Worm (Caenorhabditis elegans) whole organism, L1 larva: Measurements from ENCODE around the gene apl-1.

Experiments
- C04F5.9 ChIP-seq: sonication (generic microtip); optimal IDR thresholded peaks from 2 replicates; lab custom pipeline; 2016; ENCODE audit warnings: missing genetic modification characterization, missing compliant biosample characterization
- Y116A8C.19 ChIP-seq: sonication (generic microtip); optimal IDR thresholded peaks from 2 replicates; lab custom pipeline; 2016; ENCODE audit warnings: missing compliant biosample characterization, missing genetic modification characterization, borderline replicate concordance
- alr-1 ChIP-seq: fragments of 200-800 bp; sonication (Bioruptor generic); optimal IDR thresholded peaks from 2 replicates; lab custom pipeline; 2018; ENCODE audit warnings: borderline replicate concordance, mild to moderate bottlenecking, missing genetic modification characterization, missing compliant biosample characterization
- ama-1 ChIP-seq: fragments of 150-350 bp; optimal IDR thresholded peaks from 2 replicates; lab custom pipeline; 2014
- ceh-82 ChIP-seq, 3 experiments: fragments of 150-350 bp in 1 of 3; sonication (generic microtip) in 2 of 3; optimal IDR thresholded peaks; 2 replicates each; lab custom pipeline; 2014 to 2017; ENCODE audit warnings: missing biosample characterization in 3 of 3, missing genetic modification characterization in 3 of 3
- ceh-88 ChIP-seq: fragments of 200-800 bp; sonication (Bioruptor generic); IDR thresholded peaks from 2 replicates; pipeline ENCODE4 v1.3.6; 2022; ENCODE audit warnings: missing genetic modification characterization, missing compliant biosample characterization
- ceh-90 ChIP-seq: sonication (generic microtip); optimal IDR thresholded peaks from 2 replicates; lab custom pipeline; 2016; ENCODE audit warnings: missing genetic modification characterization, missing compliant biosample characterization
- ces-1 ChIP-seq: fragments of 150-350 bp; optimal IDR thresholded peaks from 2 replicates; lab custom pipeline; 2014; ENCODE audit warnings: missing biosample characterization, missing genetic modification reagents, missing genetic modification characterization
- egl-27 ChIP-seq, 2 experiments: fragments of 150-350 bp in 1 of 2; sonication (generic microtip); optimal IDR thresholded peaks; 3 replicates each; lab custom pipeline; 2017 to 2018; ENCODE audit warnings: missing biosample characterization in 2 of 2, missing genetic modification characterization in 2 of 2, missing genetic modification reagents in 2 of 2
- fkh-8 ChIP-seq: sonication (generic microtip); optimal IDR thresholded peaks from 2 replicates; lab custom pipeline; 2016; ENCODE audit warnings: mild to moderate bottlenecking, missing genetic modification characterization, missing compliant biosample characterization
- fos-1 ChIP-seq: fragments of 150-350 bp; optimal IDR thresholded peaks from 2 replicates; lab custom pipeline; 2014; ENCODE audit warnings: missing biosample characterization, missing genetic modification characterization
- grh-1 ChIP-seq: fragments of 200-800 bp; sonication (Bioruptor generic); IDR thresholded peaks from 2 replicates; pipeline ENCODE4 v1.3.6; 2022; ENCODE audit warnings: missing genetic modification reagents, missing genetic modification characterization, missing compliant biosample characterization
- hlh-17 ChIP-seq: fragments of 200-800 bp; sonication (Bioruptor generic); optimal IDR thresholded peaks from 2 replicates; lab custom pipeline; 2018; ENCODE audit warnings: missing genetic modification characterization, mild to moderate bottlenecking, missing compliant biosample characterization, moderate library complexity, borderline replicate concordance
- jun-1 ChIP-seq: fragments of 150-350 bp; optimal IDR thresholded peaks from 2 replicates; lab custom pipeline; 2014; ENCODE audit warnings: missing biosample characterization, missing genetic modification reagents, missing genetic modification characterization
- lin-14 ChIP-seq: fragments of 200-800 bp; sonication (Bioruptor generic); optimal IDR thresholded peaks from 2 replicates; lab custom pipeline; 2018; ENCODE audit warnings: mild to moderate bottlenecking, missing genetic modification characterization, moderate library complexity, missing compliant biosample characterization
- lin-35 ChIP-seq, 2 experiments: fragments of 150-350 bp; optimal IDR thresholded peaks; 2 replicates each; lab custom pipeline; 2014; ENCODE audit warnings: missing biosample characterization in 2 of 2, missing genetic modification characterization in 2 of 2, missing genetic modification reagents in 2 of 2
- lir-3 ChIP-seq: sonication (generic microtip); optimal IDR thresholded peaks from 2 replicates; lab custom pipeline; 2016; ENCODE audit warnings: mild to moderate bottlenecking, missing genetic modification characterization, moderate library complexity, missing compliant biosample characterization; ENCODE audit not compliant: poor library complexity
- mab-9 ChIP-seq: fragments of 200-800 bp; sonication (Bioruptor generic); IDR thresholded peaks from 2 replicates; pipeline ENCODE4 v1.3.6; 2022; ENCODE audit warnings: missing genetic modification reagents, missing genetic modification characterization, missing compliant biosample characterization
- mdl-1 ChIP-seq, 2 experiments: fragments of 150-350 bp; optimal IDR thresholded peaks; 2 replicates each; lab custom pipeline; 2014 to 2017; ENCODE audit warnings: missing biosample characterization in 2 of 2, missing genetic modification characterization in 2 of 2, inconsistent platforms in 1 of 2
- mef-2 ChIP-seq: fragments of 150-350 bp; optimal IDR thresholded peaks from 2 replicates; lab custom pipeline; 2014; ENCODE audit warnings: missing biosample characterization, missing genetic modification characterization
- mep-1 ChIP-seq: fragments of 150-350 bp; optimal IDR thresholded peaks from 2 replicates; lab custom pipeline; 2014; ENCODE audit warnings: missing biosample characterization, missing genetic modification characterization
- nhr-19 ChIP-seq: fragments of 200-800 bp; sonication (Bioruptor generic); conservative IDR thresholded peaks from 2 replicates; pipeline ENCODE4 v1.3.6; 2022; ENCODE audit warnings: missing genetic modification characterization, missing compliant biosample characterization
- nhr-76 ChIP-seq: sonication (generic microtip); optimal IDR thresholded peaks from 2 replicates; lab custom pipeline; 2017; ENCODE audit warnings: missing biosample characterization, missing genetic modification characterization
- nhr-77 ChIP-seq: fragments of 150-350 bp; optimal IDR thresholded peaks from 2 replicates; lab custom pipeline; 2014; ENCODE audit warnings: missing biosample characterization, missing genetic modification characterization
- nhr-90 ChIP-seq: sonication (generic microtip); optimal IDR thresholded peaks from 2 replicates; lab custom pipeline; 2016; ENCODE audit warnings: mild to moderate bottlenecking, missing genetic modification characterization, missing compliant biosample characterization; ENCODE audit not compliant: poor library complexity
- pag-3 ChIP-seq: sonication (generic microtip); optimal IDR thresholded peaks from 2 replicates; lab custom pipeline; 2017; ENCODE audit warnings: missing genetic modification characterization, mild to moderate bottlenecking, missing compliant biosample characterization, antibody characterized with exemption, borderline replicate concordance; ENCODE audit not compliant: insufficient read depth
- pqm-1 ChIP-seq: sonication (generic microtip); optimal IDR thresholded peaks from 3 replicates; lab custom pipeline; 2017; ENCODE audit warnings: missing biosample characterization, missing genetic modification characterization
- rnt-1 ChIP-seq: sonication (generic microtip); optimal IDR thresholded peaks from 2 replicates; lab custom pipeline; 2016; ENCODE audit warnings: mild to moderate bottlenecking, missing genetic modification characterization, moderate library complexity, missing compliant biosample characterization
- skn-1 ChIP-seq: fragments of 150-350 bp; optimal IDR thresholded peaks from 2 replicates; lab custom pipeline; 2014; ENCODE audit warnings: missing biosample characterization, missing genetic modification characterization
- snu-23 ChIP-seq: sonication (generic microtip); optimal IDR thresholded peaks from 2 replicates; lab custom pipeline; 2016; ENCODE audit warnings: missing genetic modification characterization, missing compliant biosample characterization
- sox-4 ChIP-seq: sonication (generic microtip); optimal IDR thresholded peaks from 2 replicates; lab custom pipeline; 2016; ENCODE audit warnings: missing genetic modification characterization, missing compliant biosample characterization
- sup-37 ChIP-seq: fragments of 200-800 bp; sonication (Bioruptor generic); optimal IDR thresholded peaks from 2 replicates; lab custom pipeline; 2018; ENCODE audit warnings: mild to moderate bottlenecking, missing genetic modification characterization, missing compliant biosample characterization
- unc-130 ChIP-seq: fragments of 150-350 bp; optimal IDR thresholded peaks from 2 replicates; lab custom pipeline; 2017; ENCODE audit warnings: missing biosample characterization, missing genetic modification characterization, inconsistent platforms
- unc-30 ChIP-seq: sonication (generic microtip); optimal IDR thresholded peaks from 2 replicates; lab custom pipeline; 2017; ENCODE audit warnings: missing biosample characterization, missing genetic modification characterization
- unc-98 ChIP-seq: fragments of 200-800 bp; sonication (Bioruptor generic); IDR thresholded peaks from 2 replicates; pipeline ENCODE4 v1.3.6; 2022; ENCODE audit warnings: missing genetic modification characterization, missing compliant biosample characterization
- zip-4 ChIP-seq: fragments of 200-800 bp; sonication (Bioruptor generic); optimal IDR thresholded peaks from 2 replicates; lab custom pipeline; 2018; ENCODE audit warnings: mild to moderate bottlenecking, missing genetic modification characterization, moderate library complexity, missing compliant biosample characterization
- ztf-11 ChIP-seq, 2 experiments: sonication (generic microtip); optimal IDR thresholded peaks; 2 replicates each; lab custom pipeline; 2016 to 2017; ENCODE audit warnings: missing genetic modification characterization in 2 of 2, missing biosample characterization in 1 of 2, missing compliant biosample characterization in 1 of 2
- ztf-4 ChIP-seq: fragments of 150-350 bp; optimal IDR thresholded peaks from 2 replicates; lab custom pipeline; 2014; ENCODE audit warnings: missing biosample characterization, missing genetic modification characterization

The apl-1 gene

DNA sequence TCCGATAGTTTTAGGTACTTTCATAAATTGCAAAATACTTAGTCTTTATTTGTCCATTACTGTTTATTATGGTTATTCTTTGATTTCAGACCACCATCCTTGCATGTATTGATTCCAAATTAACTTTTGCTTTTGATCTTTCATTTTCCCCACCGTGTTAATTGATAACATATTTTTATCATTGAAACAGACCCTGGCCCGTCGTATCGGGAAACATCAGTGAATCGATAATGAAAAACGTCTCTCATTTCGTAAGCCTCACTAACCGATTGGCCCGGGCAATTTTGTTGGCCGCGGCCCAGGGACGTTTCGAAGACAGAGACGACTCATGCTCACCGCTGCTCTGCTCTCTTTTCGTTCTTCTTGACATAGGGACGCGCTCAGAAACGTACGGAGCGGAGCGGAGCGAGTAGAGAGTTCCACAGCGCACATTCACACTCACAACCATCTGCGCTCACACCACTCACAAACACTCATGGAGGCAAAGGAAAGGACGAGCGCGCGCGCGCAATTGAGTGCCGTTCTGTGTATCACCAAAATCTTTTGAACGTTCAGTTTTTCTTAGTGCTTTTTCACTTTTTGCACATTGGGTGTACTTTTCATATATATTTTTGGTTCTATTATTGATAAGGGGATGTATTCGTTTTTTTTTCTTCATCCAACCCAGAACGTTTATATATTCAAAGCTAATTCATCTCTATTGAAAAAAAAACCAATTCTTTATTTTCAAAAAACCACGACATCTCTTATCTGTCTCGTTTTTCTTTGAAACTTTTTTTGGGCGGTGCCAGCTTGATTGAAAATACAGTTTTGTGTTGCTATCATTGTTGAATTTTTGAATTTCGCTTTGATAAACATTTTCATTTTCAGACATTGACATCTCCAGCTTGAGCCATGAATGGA, 52.7 kb downstream of the apl-1 start, which contains the start of gene C24H10.2 (continued):
- TF ChIP-seq sup-37 (GFP tag; lab: Kevin White, UChicago) (no peak), grh-1 (GFP tag; lab: Robert Waterston, UW) (no peak), mdl-1 (tag; optimal IDR thresholded peaks at IDR 0.05; lab: Kevin White, UChicago) (peak in 1 of 2 experiments; percentile 7), ces-1 (GFP tag; lab: Kevin White, UChicago) (no peak), nhr-90 (tag; lab: Kevin White, UChicago) (no peak), ztf-11 (tag; optimal IDR thresholded peaks at IDR 0.05; lab: Kevin White, UChicago) (no peak), mab-9 (GFP tag; lab: Robert Waterston, UW) (no peak), lin-14 (GFP tag; lab: Kevin White, UChicago) (peak; percentile 83), egl-27 (tag; optimal IDR thresholded peaks at IDR 0.05; lab: Kevin White, UChicago) (no peak), sox-4 (tag; lab: Kevin White, UChicago) (no peak), fkh-8 (tag; lab: Kevin White, UChicago) (no peak), snu-23 (GFP tag; lab: Kevin White, UChicago) (peak; percentile 56), skn-1 (tag; lab: Kevin White, UChicago) (no peak), ama-1 (lab: Kevin White, UChicago) (no peak), ceh-82 (tag; optimal IDR thresholded peaks at IDR 0.05; lab: Kevin White, UChicago) (peak in 1 of 3 experiments; percentile 42), nhr-77 (tag; lab: Kevin White, UChicago) (peak; percentile 2), Y116A8C.19 (no peak), ceh-88 (GFP tag; lab: Robert Waterston, UW) (no peak), jun-1 (peak; percentile 9), nhr-76 (no peak), rnt-1 (tag; lab: Kevin White, UChicago) (peak; percentile 56), pag-3 (tag; lab: Kevin White, UChicago) (no peak), hlh-17 (GFP tag; lab: Kevin White, UChicago) (no peak), C04F5.9 (tag; lab: Kevin White, UChicago) (no peak), unc-130 (no peak), nhr-19 (GFP tag; lab: Robert Waterston, UW) (no peak), pqm-1 (tag; lab: Kevin White, UChicago) (no peak), lin-35 (GFP tag; optimal IDR thresholded peaks at IDR 0.05; lab: Kevin White, UChicago) (peak in 1 of 2 experiments; percentile 32), zip-4 (GFP tag; lab: Kevin White, UChicago) (no peak), alr-1 (tag; lab: Kevin White, UChicago) (no peak), lir-3 (no peak), mef-2 (tag; lab: Kevin White, UChicago) (no peak), fos-1 (tag; lab: Kevin White, UChicago) (no peak), unc-30 (tag; lab: Kevin White, UChicago) (no peak), unc-98 (GFP tag; lab: Robert Waterston, UW) (no peak), ceh-90 (tag; lab: Kevin White, UChicago) (no peak), ztf-4 (tag; lab: Kevin White, UChicago) (no peak), mep-1 (tag; lab: Kevin White, UChicago) (no peak)
- TF ChIP-seq, all 84 proteins: peak for 20
